Worm (Caenorhabditis elegans) whole organism, L1 larva: ENCODE measurements around the gene sri-51.

ENCODE experiments used
- ces-1 ChIP-seq: fragments of 150-350 bp; optimal IDR thresholded peaks from 2 replicates; lab custom pipeline; 2014; ENCODE audit warnings: missing biosample characterization, missing genetic modification reagents, missing genetic modification characterization
- elt-2 ChIP-seq: sonication (generic microtip); optimal IDR thresholded peaks from 2 replicates; lab custom pipeline; 2016; ENCODE audit warnings: missing genetic modification characterization, mild to moderate bottlenecking, inconsistent platforms, missing compliant biosample characterization, missing genetic modification reagents
- nhr-11 ChIP-seq: fragments of 150-350 bp; optimal IDR thresholded peaks from 2 replicates; lab custom pipeline; 2014; ENCODE audit warnings: missing biosample characterization, missing genetic modification characterization
- nhr-12 ChIP-seq: sonication (generic microtip); optimal IDR thresholded peaks from 2 replicates; lab custom pipeline; 2017; ENCODE audit warnings: missing biosample characterization, missing genetic modification characterization

DNA sequence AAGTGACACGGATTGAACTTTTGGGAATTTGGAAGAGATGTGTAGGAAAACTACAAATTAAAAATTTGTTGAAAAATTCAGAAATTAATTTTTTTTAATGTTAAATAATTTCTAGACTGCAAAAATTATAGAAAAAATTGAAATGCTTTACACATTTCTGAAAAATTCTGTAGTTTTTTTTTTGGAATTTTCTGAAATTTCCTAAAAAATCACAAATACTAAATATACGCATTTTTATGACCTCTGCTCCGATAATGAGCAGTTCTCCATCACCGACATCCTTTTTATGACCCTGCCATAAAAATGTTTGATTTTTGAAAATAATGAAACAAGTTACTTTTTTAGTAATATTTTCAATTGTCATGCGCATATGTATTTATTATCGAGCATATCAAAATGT, 45.9 kb upstream of the sri-51 start:
- TF ChIP-seq nhr-11 (tag; lab: Kevin White, UChicago) (no peak), nhr-12 (tag; lab: Kevin White, UChicago) (no peak), elt-2 (no peak), ces-1 (GFP tag; lab: Kevin White, UChicago) (no peak)
